Fruit fly (Drosophila melanogaster) whole organism, prepupa: ENCODE results near the gene CG13623.

Source experiments
- CG10669 ChIP-seq: fragments of 200-800 bp; sonication (Bioruptor generic); optimal IDR thresholded peaks from 3 replicates; lab custom pipeline; 2018; ENCODE audit warnings: missing biosample characterization, mild to moderate bottlenecking, missing genetic modification characterization, moderate library complexity
- CG11294 ChIP-seq: fragments of 200-800 bp; sonication (Bioruptor generic); IDR thresholded peaks from 2 replicates; pipeline ENCODE4 v1.3.6; 2022; ENCODE audit warnings: missing biosample characterization, missing genetic modification characterization
- CG11762 ChIP-seq: fragments of 200-800 bp; sonication (Bioruptor generic); optimal IDR thresholded peaks from 3 replicates; lab custom pipeline; 2016; ENCODE audit warnings: missing biosample characterization, missing genetic modification characterization; ENCODE audit not compliant: insufficient read depth
- CG11902 ChIP-seq: fragments of 200-800 bp; sonication (Bioruptor generic); optimal IDR thresholded peaks from 3 replicates; lab custom pipeline; 2016; ENCODE audit warnings: missing biosample characterization, missing genetic modification characterization
- CG16779 ChIP-seq: fragments of 200-800 bp; sonication (Bioruptor generic); optimal IDR thresholded peaks from 3 replicates; lab custom pipeline; 2017; ENCODE audit warnings: missing biosample characterization, mild to moderate bottlenecking, missing genetic modification characterization
- CG32006 ChIP-seq: fragments of 200-800 bp; sonication (Bioruptor generic); optimal IDR thresholded peaks from 3 replicates; lab custom pipeline; 2017; ENCODE audit warnings: missing biosample characterization, mild to moderate bottlenecking, missing genetic modification characterization
- CG4318 ChIP-seq: fragments of 200-800 bp; sonication (Bioruptor generic); optimal IDR thresholded peaks from 3 replicates; lab custom pipeline; 2017; ENCODE audit warnings: missing biosample characterization, mild to moderate bottlenecking, missing genetic modification characterization
- CG6163 ChIP-seq: fragments of 200-800 bp; sonication (Bioruptor generic); IDR thresholded peaks from 3 replicates; pipeline ENCODE4 v1.3.6; 2022; ENCODE audit warnings: missing biosample characterization, missing genetic modification characterization
- CG6276 ChIP-seq: fragments of 200-800 bp; sonication (Bioruptor generic); optimal IDR thresholded peaks from 2 replicates; lab custom pipeline; 2017; ENCODE audit warnings: missing biosample characterization, mild to moderate bottlenecking, missing genetic modification characterization
- CG6792 ChIP-seq: fragments of 200-800 bp; sonication (Bioruptor generic); optimal IDR thresholded peaks from 3 replicates; lab custom pipeline; 2016; ENCODE audit warnings: missing biosample characterization, missing genetic modification characterization
- CG6808 ChIP-seq: fragments of 200-800 bp; sonication (Bioruptor generic); optimal IDR thresholded peaks from 3 replicates; lab custom pipeline; 2017; ENCODE audit warnings: missing biosample characterization, missing genetic modification characterization, mild to moderate bottlenecking, moderate library complexity, missing genetic modification reagents
- CG7368 ChIP-seq: fragments of 200-800 bp; sonication (Bioruptor generic); optimal IDR thresholded peaks from 3 replicates; lab custom pipeline; 2016; ENCODE audit warnings: missing biosample characterization, missing genetic modification characterization
- CG8119 ChIP-seq: fragments of 200-800 bp; sonication (Bioruptor generic); IDR thresholded peaks from 3 replicates; pipeline ENCODE4 v1.3.6; 2022; ENCODE audit warnings: missing biosample characterization, missing genetic modification characterization
- CG8319 ChIP-seq: fragments of 200-800 bp; sonication (Bioruptor generic); optimal IDR thresholded peaks from 3 replicates; lab custom pipeline; 2016; ENCODE audit warnings: missing biosample characterization, missing genetic modification characterization
- CG8632 ChIP-seq: fragments of 200-800 bp; sonication (Bioruptor generic); optimal IDR thresholded peaks from 3 replicates; lab custom pipeline; 2016; ENCODE audit warnings: missing biosample characterization, missing genetic modification characterization
- CG9139 ChIP-seq: fragments of 200-800 bp; sonication (Bioruptor generic); optimal IDR thresholded peaks from 3 replicates; lab custom pipeline; 2017; ENCODE audit warnings: missing biosample characterization, mild to moderate bottlenecking, missing genetic modification characterization
- Eip93F ChIP-seq: fragments of 200-800 bp; sonication (Bioruptor generic); optimal IDR thresholded peaks from 2 replicates; lab custom pipeline; 2016; ENCODE audit warnings: missing biosample characterization, mild to moderate bottlenecking, missing genetic modification characterization
- Ets21C ChIP-seq: fragments of 200-800 bp; sonication (Bioruptor generic); optimal IDR thresholded peaks from 3 replicates; lab custom pipeline; 2016; ENCODE audit warnings: missing biosample characterization, missing genetic modification characterization
- Gug ChIP-seq: fragments of 200-800 bp; sonication (Bioruptor generic); IDR thresholded peaks from 2 replicates; pipeline ENCODE4 v1.3.6; 2022; ENCODE audit warnings: missing biosample characterization, missing genetic modification characterization
- Hr39 ChIP-seq: fragments of 200-800 bp; sonication (Bioruptor generic); optimal IDR thresholded peaks from 2 replicates; lab custom pipeline; 2016; ENCODE audit warnings: missing biosample characterization, missing genetic modification characterization
- Hr4 ChIP-seq: fragments of 200-800 bp; sonication (Bioruptor generic); optimal IDR thresholded peaks from 3 replicates; lab custom pipeline; 2016; ENCODE audit warnings: missing biosample characterization, missing genetic modification characterization
- Met ChIP-seq: fragments of 200-800 bp; sonication (Bioruptor generic); optimal IDR thresholded peaks from 3 replicates; lab custom pipeline; 2016; ENCODE audit warnings: missing biosample characterization, missing genetic modification characterization
- OdsH ChIP-seq: fragments of 200-800 bp; sonication (Bioruptor generic); optimal IDR thresholded peaks from 3 replicates; lab custom pipeline; 2016; ENCODE audit warnings: missing biosample characterization, missing genetic modification characterization
- Smox ChIP-seq: fragments of 200-800 bp; sonication (Bioruptor generic); optimal IDR thresholded peaks from 3 replicates; lab custom pipeline; 2016; ENCODE audit warnings: missing biosample characterization, missing genetic modification characterization
- Sox102F ChIP-seq: fragments of 200-800 bp; sonication (Bioruptor generic); optimal IDR thresholded peaks from 2 replicates; lab custom pipeline; 2016; ENCODE audit warnings: missing biosample characterization, mild to moderate bottlenecking, missing genetic modification characterization
- Sox14 ChIP-seq: fragments of 200-800 bp; sonication (Bioruptor generic); optimal IDR thresholded peaks from 3 replicates; lab custom pipeline; 2016; ENCODE audit warnings: missing biosample characterization, missing genetic modification characterization
- acj6 ChIP-seq: fragments of 200-800 bp; sonication (Bioruptor generic); optimal IDR thresholded peaks from 3 replicates; lab custom pipeline; 2016; ENCODE audit warnings: missing biosample characterization, missing genetic modification characterization
- cyc ChIP-seq: fragments of 200-800 bp; sonication (Bioruptor generic); optimal IDR thresholded peaks from 3 replicates; lab custom pipeline; 2016; ENCODE audit warnings: missing biosample characterization, missing genetic modification characterization
- dac ChIP-seq: fragments of 200-800 bp; sonication (Bioruptor generic); optimal IDR thresholded peaks from 2 replicates; lab custom pipeline; 2017; ENCODE audit warnings: missing biosample characterization, mild to moderate bottlenecking, missing genetic modification characterization
- esn ChIP-seq: fragments of 200-800 bp; sonication (Bioruptor generic); optimal IDR thresholded peaks from 2 replicates; lab custom pipeline; 2016; ENCODE audit warnings: missing biosample characterization, mild to moderate bottlenecking, missing genetic modification characterization, moderate library complexity
- fd59A ChIP-seq: fragments of 200-800 bp; sonication (Bioruptor generic); optimal IDR thresholded peaks from 2 replicates; lab custom pipeline; 2017; ENCODE audit warnings: missing biosample characterization, mild to moderate bottlenecking, missing genetic modification characterization, missing genetic modification reagents
- fd85E ChIP-seq: fragments of 200-800 bp; sonication (Bioruptor generic); optimal IDR thresholded peaks from 3 replicates; lab custom pipeline; 2016; ENCODE audit warnings: missing biosample characterization, missing genetic modification characterization
- fkh ChIP-seq: fragments of 200-800 bp; sonication (Bioruptor generic); optimal IDR thresholded peaks from 3 replicates; lab custom pipeline; 2017; ENCODE audit warnings: missing biosample characterization, mild to moderate bottlenecking, missing genetic modification characterization, moderate library complexity
- lz ChIP-seq: fragments of 200-800 bp; sonication (Bioruptor generic); optimal IDR thresholded peaks from 3 replicates; lab custom pipeline; 2016; ENCODE audit warnings: missing biosample characterization, missing genetic modification characterization
- pdm3 ChIP-seq: fragments of 200-800 bp; sonication (Bioruptor generic); optimal IDR thresholded peaks from 3 replicates; lab custom pipeline; 2016; ENCODE audit warnings: missing biosample characterization, missing genetic modification characterization
- salr ChIP-seq, 2 experiments: fragments of 200-800 bp; sonication (Bioruptor generic); optimal IDR thresholded peaks; 3 replicates each; lab custom pipeline; 2016 to 2018; ENCODE audit warnings: missing biosample characterization in 2 of 2, missing genetic modification characterization in 2 of 2, mild to moderate bottlenecking in 1 of 2
- spab ChIP-seq: fragments of 200-800 bp; sonication (Bioruptor generic); optimal IDR thresholded peaks from 2 replicates; lab custom pipeline; 2017; ENCODE audit warnings: missing biosample characterization, mild to moderate bottlenecking, missing genetic modification characterization, missing genetic modification reagents
- ss ChIP-seq, 2 experiments: fragments of 200-800 bp; sonication (Bioruptor generic); optimal IDR thresholded peaks; 2 replicates in 1 of 2; 3 replicates in 1 of 2; lab custom pipeline; 2017 to 2018; ENCODE audit warnings: mild to moderate bottlenecking in 2 of 2, missing biosample characterization in 2 of 2, missing genetic modification characterization in 2 of 2, moderate library complexity in 1 of 2
- svp ChIP-seq: fragments of 200-800 bp; sonication (Bioruptor generic); peaks from one replicate; lab custom pipeline; 2016; ENCODE audit warnings: missing biosample characterization, missing genetic modification characterization
- topi ChIP-seq: fragments of 200-800 bp; sonication (Bioruptor generic); optimal IDR thresholded peaks from 3 replicates; lab custom pipeline; 2016; ENCODE audit warnings: missing biosample characterization, missing genetic modification characterization
- vri ChIP-seq: fragments of 200-800 bp; sonication (Bioruptor generic); optimal IDR thresholded peaks from 3 replicates; lab custom pipeline; 2016; ENCODE audit warnings: missing biosample characterization, mild to moderate bottlenecking, missing genetic modification characterization

CG13623 gene

dm6 chr3R:24530328-24530727, at the start of gene CG13623, which contains the start of gene ana1:
CG13623 (minus strand) TSS chr3R:24530558.
ana1 (plus strand) TSS chr3R:24530576.
- TF ChIP-seq CG6792 (GFP tag; lab: Kevin White, UChicago): no peak
- no peak for TF ChIP-seq cyc (GFP tag; lab: Kevin White, UChicago)
- TF ChIP-seq CG11902: no peak
- TF ChIP-seq svp (GFP tag; lab: Kevin White, UChicago): no peak
- no peak for TF ChIP-seq CG4318 (GFP tag; lab: Kevin White, UChicago)
- no peak for TF ChIP-seq Eip93F (GFP tag; lab: Kevin White, UChicago)
- no peak for TF ChIP-seq topi
- TF ChIP-seq Ets21C (GFP tag; lab: Kevin White, UChicago): no peak
- TF ChIP-seq CG10669 (GFP tag; lab: Kevin White, UChicago): no peak
- TF ChIP-seq CG8319 (GFP tag; lab: Kevin White, UChicago): no peak
- TF ChIP-seq Sox102F: no peak
- TF ChIP-seq lz (GFP tag; lab: Kevin White, UChicago): no peak
- no peak for TF ChIP-seq fkh (GFP tag; lab: Kevin White, UChicago)
- no peak for TF ChIP-seq esn
- TF ChIP-seq, all 60 proteins: peak for 0

- TF ChIP-seq ss (GFP tag; optimal IDR thresholded peaks at IDR 0.05; lab: Kevin White, UChicago) (no peak), CG7368 (GFP tag; lab: Kevin White, UChicago) (no peak), cyc (GFP tag; lab: Kevin White, UChicago) (no peak)
These were observed 47.0 kb upstream of the CG13623 start for dm6 chr3R:24577355-24577754.

dm6 chr3R:24575787-24576413, 45.5 kb upstream of the CG13623 start:
- TF ChIP-seq vri (GFP tag; lab: Kevin White, UChicago) (peak; percentile 61), Eip93F (GFP tag; lab: Kevin White, UChicago) (peak; percentile 46), svp (GFP tag; lab: Kevin White, UChicago) (peak; percentile 57), CG32006 (GFP tag; lab: Kevin White, UChicago) (no peak)

dm6 chr3R:24575109-24575508, 44.8 kb upstream of the CG13623 start:
- TF ChIP-seq topi: no peak
- TF ChIP-seq lz (GFP tag; lab: Kevin White, UChicago): no peak
- TF ChIP-seq CG9139 (GFP tag; lab: Kevin White, UChicago): no peak
- TF ChIP-seq ss (GFP tag; optimal IDR thresholded peaks at IDR 0.05; lab: Kevin White, UChicago): no peak
- TF ChIP-seq Hr4 (GFP tag; lab: Kevin White, UChicago): no peak
- TF ChIP-seq pdm3 (GFP tag; lab: Kevin White, UChicago): no peak
- TF ChIP-seq fd85E: no peak
- TF ChIP-seq vri (GFP tag; lab: Kevin White, UChicago): no peak
- TF ChIP-seq esn: no peak
- no peak for TF ChIP-seq acj6
- no peak for TF ChIP-seq fd59A
- TF ChIP-seq svp (GFP tag; lab: Kevin White, UChicago): no peak
- no peak for TF ChIP-seq spab (GFP tag; lab: Kevin White, UChicago)
- no peak for TF ChIP-seq CG6792 (GFP tag; lab: Kevin White, UChicago)
- no peak for TF ChIP-seq Hr39 (GFP tag; lab: Kevin White, UChicago)
- no peak for TF ChIP-seq CG6163 (GFP tag; lab: Robert Waterston, UW)
- no peak for TF ChIP-seq CG6808 (GFP tag; lab: Kevin White, UChicago)
- TF ChIP-seq CG8119 (GFP tag; lab: Robert Waterston, UW): no peak

dm6 chr3R:24574123-24574522, 43.8 kb upstream of the CG13623 start:
- TF ChIP-seq salr (GFP tag; optimal IDR thresholded peaks at IDR 0.05; lab: Kevin White, UChicago): peak in 1 of 2 experiments; percentile 8
- no peak for TF ChIP-seq CG8119 (GFP tag; lab: Robert Waterston, UW)
- TF ChIP-seq CG8632: peak; percentile 55
- TF ChIP-seq Eip93F (GFP tag; lab: Kevin White, UChicago): no peak
- no peak for TF ChIP-seq Gug (GFP tag; lab: Robert Waterston, UW)
- peak; percentile 61 for TF ChIP-seq esn
- TF ChIP-seq CG11762 (GFP tag; lab: Kevin White, UChicago): no peak
- TF ChIP-seq Met (GFP tag; lab: Kevin White, UChicago): peak; percentile 42
- no peak for TF ChIP-seq vri (GFP tag; lab: Kevin White, UChicago)
- TF ChIP-seq Smox (GFP tag; lab: Kevin White, UChicago): peak; percentile 52
- TF ChIP-seq Sox14: no peak
- no peak for TF ChIP-seq dac (GFP tag; lab: Kevin White, UChicago)
- TF ChIP-seq pdm3 (GFP tag; lab: Kevin White, UChicago): peak; percentile 26
- no peak for TF ChIP-seq CG6276 (GFP tag; lab: Kevin White, UChicago)
- TF ChIP-seq CG11294: no peak
- peak; percentile 29 for TF ChIP-seq OdsH (GFP tag; lab: Kevin White, UChicago)
- TF ChIP-seq Ets21C (GFP tag; lab: Kevin White, UChicago): no peak
- no peak for TF ChIP-seq CG16779 (tag; lab: Kevin White, UChicago)
- peak; percentile 33 for TF ChIP-seq CG6808 (GFP tag; lab: Kevin White, UChicago)
- peak; percentile 22 for TF ChIP-seq CG6792 (GFP tag; lab: Kevin White, UChicago)
- TF ChIP-seq svp (GFP tag; lab: Kevin White, UChicago): peak; percentile 76
